Fruit fly (Drosophila melanogaster) whole organism: ENCODE data around the gene CG17147.

ENCODE experiments used
- EcR ChIP-seq, 2 experiments: fragments of >200 bp; optimal IDR thresholded peaks; 2 replicates each; lab custom pipeline; 2017; ENCODE audit warnings: missing biosample characterization in 2 of 2, missing genetic modification characterization in 2 of 2, missing genetic modification reagents in 2 of 2
- psq ChIP-seq: fragments of >200 bp; optimal IDR thresholded peaks from 2 replicates; lab custom pipeline; 2017
- usp ChIP-seq: fragments of >200 bp; optimal IDR thresholded peaks from 2 replicates; lab custom pipeline; 2017; ENCODE audit warnings: missing biosample characterization, missing genetic modification characterization, mixed read lengths

- TF ChIP-seq EcR (GFP tag; optimal IDR thresholded peaks at IDR 0.05; lab: Kevin White, UChicago), result no peak
- no peak for TF ChIP-seq usp
- no peak for TF ChIP-seq psq
Measured at dm6 chr3L:20192872-20193747, 30.6 kb upstream of the CG17147 start.
